Worm (Caenorhabditis elegans) whole organism, L4/young adult: ENCODE data around the gene agr-1.

ENCODE experiments used
- W03F9.2 ChIP-seq: fragments of 150-350 bp; optimal IDR thresholded peaks from 2 replicates; lab custom pipeline; 2014; ENCODE audit warnings: missing biosample characterization, missing genetic modification characterization
- dao-5 ChIP-seq: sonication (generic microtip); optimal IDR thresholded peaks from 2 replicates; lab custom pipeline; 2016; ENCODE audit warnings: missing genotype, missing genetic modification characterization, moderate library complexity, missing compliant biosample characterization

DNA sequence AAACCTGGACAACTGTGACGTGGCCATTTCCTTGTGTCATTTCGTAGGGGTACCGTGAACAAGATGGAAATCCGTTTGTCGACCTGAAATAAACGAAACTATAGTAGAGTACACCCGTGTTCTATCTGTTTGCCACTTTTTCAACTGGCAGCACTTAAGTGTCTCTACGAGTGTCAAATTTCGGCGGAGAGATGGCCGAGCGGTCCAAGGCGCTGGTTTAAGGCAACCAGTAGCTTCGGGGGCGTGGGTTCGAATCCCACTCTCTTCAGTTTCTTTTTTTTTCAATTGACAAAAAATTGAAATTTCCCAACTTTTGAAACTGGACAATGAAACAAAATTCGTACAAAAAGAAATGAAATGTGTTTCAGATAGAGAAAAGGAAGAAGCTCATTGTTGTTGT is 53.4 kb downstream of the agr-1 start:
- TF ChIP-seq dao-5 = no peak
- TF ChIP-seq W03F9.2 = no peak
